Worm (Caenorhabditis elegans) whole organism, L4 larva: ENCODE results near the gene F14D2.11.

Source experiments
- ZK337.2 ChIP-seq: fragments of 200-800 bp; sonication (Bioruptor generic); IDR thresholded peaks from 2 replicates; pipeline ENCODE4 v1.3.6; 2022; ENCODE audit warnings: missing genetic modification reagents, missing genetic modification characterization, missing compliant biosample characterization
- ZK546.5 ChIP-seq, 2 experiments: sonication (generic microtip); optimal IDR thresholded peaks; 2 replicates each; lab custom pipeline; 2017; ENCODE audit warnings: missing biosample characterization in 2 of 2, missing genetic modification characterization in 2 of 2
- dve-1 ChIP-seq: sonication (generic microtip); optimal IDR thresholded peaks from 2 replicates; lab custom pipeline; 2017; ENCODE audit warnings: antibody characterized with exemption, mild to moderate bottlenecking, missing genetic modification characterization, missing compliant biosample characterization; ENCODE audit not compliant: insufficient read depth
- lin-38 ChIP-seq: fragments of 200-800 bp; sonication (Bioruptor generic); IDR thresholded peaks from 2 replicates; pipeline ENCODE4 v1.3.6; 2022; ENCODE audit warnings: missing genetic modification reagents, missing genetic modification characterization, missing compliant biosample characterization
- lir-3 ChIP-seq: sonication (generic microtip); optimal IDR thresholded peaks from 2 replicates; lab custom pipeline; 2016; ENCODE audit warnings: mild to moderate bottlenecking, missing genetic modification characterization, missing compliant biosample characterization
- mes-2 ChIP-seq: sonication (generic microtip); optimal IDR thresholded peaks from 2 replicates; lab custom pipeline; 2016; ENCODE audit warnings: missing genotype, mild to moderate bottlenecking, missing genetic modification characterization, missing compliant biosample characterization; ENCODE audit not compliant: poor library complexity, severe bottlenecking
- unc-62 ChIP-seq, 3 experiments: fragments of 150-350 bp in 1 of 3; sonication (generic microtip); optimal IDR thresholded peaks in 2 of 3; peaks in 1 of 3; 1 replicate in 1 of 3; 2 replicates in 2 of 3; lab custom pipeline; 2014 to 2017; ENCODE audit warnings: missing biosample characterization in 3 of 3, missing genetic modification characterization in 3 of 3, missing genetic modification reagents in 3 of 3, missing genotype in 1 of 3
- ztf-7 ChIP-seq: fragments of 150-350 bp; optimal IDR thresholded peaks from 2 replicates; lab custom pipeline; 2014; ENCODE audit warnings: missing biosample characterization, missing genetic modification characterization

ce11 chrII:3374779-3375178, 32.9 kb upstream of the F14D2.11 start, which contains the start of gene bath-10:
- no peak for TF ChIP-seq mes-2 (tag; lab: Kevin White, UChicago)
- TF ChIP-seq ZK546.5 (tag; optimal IDR thresholded peaks at IDR 0.05; lab: Kevin White, UChicago), result no peak
- no peak for TF ChIP-seq unc-62 (GFP tag; optimal IDR thresholded peaks at IDR 0.05 in 1 of 2; lab: Kevin White, UChicago)
- no peak for TF ChIP-seq unc-62 (tag; optimal IDR thresholded peaks at IDR 0.05; lab: Kevin White, UChicago)
- TF ChIP-seq lir-3 (tag; lab: Kevin White, UChicago), result no peak
- TF ChIP-seq ZK337.2 (GFP tag; lab: Robert Waterston, UW), result no peak
- TF ChIP-seq lin-38 (GFP tag; lab: Robert Waterston, UW), result no peak
- TF ChIP-seq dve-1, result no peak
- TF ChIP-seq ztf-7 (tag; lab: Kevin White, UChicago), result no peak
